Fruit fly (Drosophila melanogaster) whole organism, pupa: ENCODE results near the gene CG9471.

Experiments
- CG13204 ChIP-seq: fragments of 200-800 bp; sonication (Bioruptor generic); optimal IDR thresholded peaks from 2 replicates; lab custom pipeline; 2018; ENCODE audit warnings: missing biosample characterization, mild to moderate bottlenecking, missing genetic modification characterization, moderate library complexity
- CG15710 ChIP-seq: fragments of 200-800 bp; sonication (Bioruptor generic); optimal IDR thresholded peaks from 2 replicates; lab custom pipeline; 2018; ENCODE audit warnings: missing biosample characterization, mild to moderate bottlenecking, missing genetic modification characterization, moderate library complexity
- CG4496 ChIP-seq: fragments of 200-800 bp; sonication (Bioruptor generic); IDR thresholded peaks from 3 replicates; pipeline ENCODE4 v1.3.6; 2022; ENCODE audit warnings: missing biosample characterization, missing genetic modification characterization
- CG8159 ChIP-seq: fragments of 200-800 bp; sonication (Bioruptor generic); optimal IDR thresholded peaks from 3 replicates; lab custom pipeline; 2018; ENCODE audit warnings: missing biosample characterization, mild to moderate bottlenecking, missing genetic modification characterization, moderate library complexity
- CG9948 ChIP-seq: fragments of 200-800 bp; sonication (Bioruptor generic); optimal IDR thresholded peaks from 2 replicates; lab custom pipeline; 2018; ENCODE audit warnings: missing biosample characterization, mild to moderate bottlenecking, missing genetic modification characterization, moderate library complexity
- EcR ChIP-seq: fragments of 200-800 bp; sonication (Bioruptor generic); optimal IDR thresholded peaks from 3 replicates; lab custom pipeline; 2019; ENCODE audit warnings: missing biosample characterization, missing genetic modification characterization, mild to moderate bottlenecking, moderate library complexity, missing genetic modification reagents
- Pif1A ChIP-seq: fragments of 200-800 bp; sonication (Bioruptor generic); optimal IDR thresholded peaks from 3 replicates; lab custom pipeline; 2016; ENCODE audit warnings: missing biosample characterization, missing genetic modification characterization

dm6 chr3R:9733150-9733549 is 38.2 kb downstream of the CG9471 start, which contains the start of gene alphaTub85E:
- no peak for TF ChIP-seq CG4496 (GFP tag; lab: Robert Waterston, UW)
- no peak for TF ChIP-seq CG9948 (tag; lab: Kevin White, UChicago)
- TF ChIP-seq CG8159 (tag; lab: Kevin White, UChicago) = no peak
- TF ChIP-seq EcR (GFP tag; lab: Kevin White, UChicago) = no peak
- no peak for TF ChIP-seq CG15710 (tag; lab: Kevin White, UChicago)
- TF ChIP-seq CG13204 (GFP tag; lab: Kevin White, UChicago) = no peak
- TF ChIP-seq Pif1A (GFP tag; lab: Kevin White, UChicago) = no peak
